Worm (Caenorhabditis elegans): ENCODE data around the gene Y43F8B.9.

- TF ChIP-seq dmd-8 (GFP tag; IDR thresholded peaks at IDR 0.05), result no peak
- no peak for TF ChIP-seq hlh-30 (tag; optimal IDR thresholded peaks at IDR 0.05; ENCODE audit: insufficient read depth)
- no peak for TF ChIP-seq F26F4.8 (GFP tag; conservative IDR thresholded peaks at IDR 0.05)
- no peak for TF ChIP-seq nhr-77 (tag; optimal IDR thresholded peaks at IDR 0.05)
- no peak for TF ChIP-seq unc-130 (GFP tag; optimal IDR thresholded peaks at IDR 0.05)
These were observed 9.9 kb upstream of the Y43F8B.9 start, which contains the start of gene Y43F8B.12 for ce11 chrV:19468083-19468482.

Data from whole organism, L4 larva.